Fruit fly (Drosophila melanogaster) whole organism, wandering third instar larva: ENCODE data around the gene CG17344.

Source experiments
- OdsH ChIP-seq: fragments of 200-800 bp; sonication (Bioruptor generic); optimal IDR thresholded peaks from 2 replicates; lab custom pipeline; 2016; ENCODE audit warnings: missing biosample characterization, mild to moderate bottlenecking, missing genetic modification characterization
- dsf ChIP-seq: sonication (Bioruptor generic); optimal IDR thresholded peaks from 2 replicates; lab custom pipeline; 2016; ENCODE audit warnings: missing biosample characterization, missing genetic modification characterization, borderline replicate concordance
- jim ChIP-seq: fragments of 175-275, 200-325 bp; sonication (Bioruptor generic); optimal IDR thresholded peaks from 2 replicates; lab custom pipeline; 2016; ENCODE audit warnings: missing biosample characterization, mild to moderate bottlenecking, missing genetic modification characterization
- psq ChIP-seq: fragments of 200-800 bp; sonication (Bioruptor generic); optimal IDR thresholded peaks from 3 replicates; lab custom pipeline; 2017; ENCODE audit warnings: missing biosample characterization, mild to moderate bottlenecking, missing genetic modification characterization, moderate library complexity

DNA sequence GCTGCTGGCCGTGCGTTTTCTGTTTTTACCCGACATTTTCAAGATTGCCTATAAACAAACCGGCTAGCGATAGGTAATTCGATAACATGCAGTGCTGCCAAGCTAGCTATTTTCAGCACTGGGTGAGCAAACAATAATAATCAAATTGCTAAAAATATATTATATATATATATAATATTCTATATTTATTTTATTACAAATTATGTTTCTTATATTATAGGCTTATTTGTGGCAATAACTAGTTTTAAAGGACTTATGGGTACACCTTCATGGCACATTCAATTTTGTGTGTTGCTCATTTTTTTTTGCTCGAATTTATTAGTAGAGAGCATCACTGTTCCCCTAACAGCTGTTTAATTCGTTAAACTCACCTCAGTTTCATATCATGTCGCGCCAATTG is 25.0 kb downstream of the CG17344 start:
- TF ChIP-seq OdsH, result peak; percentile 5
- TF ChIP-seq jim (GFP tag; lab: Kevin White, UChicago), result no peak
- TF ChIP-seq psq (GFP tag; lab: Kevin White, UChicago), result peak; percentile 59
- no peak for TF ChIP-seq dsf
